Worm (Caenorhabditis elegans): ENCODE results near the gene ctl-1.
A peak's percentile ranks its signal among the peaks of the same experiment; 100 is the strongest.
"Not testable (repeated sequence)": the region's sequence is repeated elsewhere in the genome, so short reads cannot be mapped to it uniquely, and the experiment has no call there.

The ctl-1 gene

ce11 chrII:14349356-14349923 lies 43.4 kb upstream of the ctl-1 start, which contains the start of the genes Y54G11A.17, lin-7 and elof-1 (continued):
- TF ChIP-seq tra-1 (GFP tag; IDR thresholded peaks at IDR 0.05): no peak
- TF ChIP-seq nhr-28 (tag; optimal IDR thresholded peaks at IDR 0.05): peak; percentile 60
- TF ChIP-seq unc-130 (GFP tag; optimal IDR thresholded peaks at IDR 0.05): peak; percentile 73
- no peak for TF ChIP-seq sdz-12 (GFP tag; optimal IDR thresholded peaks at IDR 0.05)
- TF ChIP-seq ctbp-1 (GFP tag; IDR thresholded peaks at IDR 0.05): 0 out of 2 replicates have a peak, but pooled peaks have one; percentile 13
- TF ChIP-seq rbr-2 (tag; optimal IDR thresholded peaks at IDR 0.05): peak; percentile 76
- peak; percentile 56; the same call in 1 of the 2 replicates for TF ChIP-seq dmd-6 (GFP tag; IDR thresholded peaks at IDR 0.05)
- no peak for TF ChIP-seq fos-1 (tag; optimal IDR thresholded peaks at IDR 0.05)
- no peak for TF ChIP-seq lir-3 (tag; optimal IDR thresholded peaks at IDR 0.05)
- peak; percentile 78 for TF ChIP-seq fkh-10 (GFP tag; optimal IDR thresholded peaks at IDR 0.05)
- TF ChIP-seq ZK546.5 (tag; optimal IDR thresholded peaks at IDR 0.05): peak; percentile 46 to 95
- TF ChIP-seq lsy-2 (tag; optimal IDR thresholded peaks at IDR 0.05): peak; percentile 97 to 100
- no peak for TF ChIP-seq snpc-1.2 (GFP tag; IDR thresholded peaks at IDR 0.05)
- peak; percentile 92 for TF ChIP-seq mes-2 (tag; optimal IDR thresholded peaks at IDR 0.05; ENCODE audit: poor library complexity, severe bottlenecking)
- peak; percentile 89 for TF ChIP-seq nhr-42 (GFP tag; IDR thresholded peaks at IDR 0.05)
- peak; percentile 78 for TF ChIP-seq hmg-1.1 (GFP tag; IDR thresholded peaks at IDR 0.05)
- TF ChIP-seq ceh-20 (GFP tag; IDR thresholded peaks at IDR 0.05): peak; percentile 57; the same call in 1 of the 2 replicates
- peak; percentile 74 for TF ChIP-seq lin-13 (GFP tag; optimal IDR thresholded peaks at IDR 0.05)
- TF ChIP-seq duxl-1 (tag; optimal IDR thresholded peaks at IDR 0.05; ENCODE audit: poor library complexity): peak; percentile 32
- no peak for TF ChIP-seq egl-27 (tag; optimal IDR thresholded peaks at IDR 0.05)

ce11 chrII:14346243-14346642 lies 40.2 kb upstream of the ctl-1 start, which contains the start of gene Y54G11A.9:
TSS of gene Y54G11A.9 (minus strand) at chrII:14346438.
- peak in 1 of 2 experiments; percentile 56 for TF ChIP-seq unc-62 (GFP tag; optimal IDR thresholded peaks at IDR 0.05 in 1 of 2)
- not testable (repeated sequence) for TF ChIP-seq unc-62 (tag; optimal IDR thresholded peaks at IDR 0.05)

- TF ChIP-seq set-16 (GFP tag; IDR thresholded peaks at IDR 0.05): peak; percentile 31; the same call in 1 of the 2 replicates
- TF ChIP-seq Y48G9A.11 (GFP tag; IDR thresholded peaks at IDR 0.05): 0 out of 2 replicates have a peak, but pooled peaks have one; percentile 55
These were observed 38.1 kb upstream of the ctl-1 start, which contains the start of gene ddl-3 for ce11 chrII:14344166-14344565. TSS of gene ddl-3 (minus strand) at chrII:14344454.

- no peak for TF ChIP-seq spr-1 (tag; optimal IDR thresholded peaks at IDR 0.05)
- TF ChIP-seq mdt-29 (GFP tag; IDR thresholded peaks at IDR 0.05): no peak
- no peak for TF ChIP-seq nhr-76 (tag; optimal IDR thresholded peaks at IDR 0.05)
- peak; percentile 39; the same call in 1 of the 2 replicates for TF ChIP-seq lin-38 (GFP tag; IDR thresholded peaks at IDR 0.05)
- TF ChIP-seq lir-3 (tag; optimal IDR thresholded peaks at IDR 0.05): no peak
- no peak for TF ChIP-seq lin-29 (GFP tag; IDR thresholded peaks at IDR 0.05)
- TF ChIP-seq daf-19 (GFP tag; conservative IDR thresholded peaks at IDR 0.05): no peak
- TF ChIP-seq Y75B8A.6 (GFP tag; IDR thresholded peaks at IDR 0.05): no peak
- no peak for TF ChIP-seq F44E2.7 (GFP tag; IDR thresholded peaks at IDR 0.05)
- no peak for TF ChIP-seq unc-130 (GFP tag; optimal IDR thresholded peaks at IDR 0.05)
- no peak for TF ChIP-seq ztf-11 (tag; optimal IDR thresholded peaks at IDR 0.05)
- TF ChIP-seq ztf-7 (tag; optimal IDR thresholded peaks at IDR 0.05): no peak
- TF ChIP-seq ctbp-1 (GFP tag; IDR thresholded peaks at IDR 0.05): no peak
- no peak for TF ChIP-seq lin-39 (tag; optimal IDR thresholded peaks at IDR 0.05)
- TF ChIP-seq mes-2 (tag; optimal IDR thresholded peaks at IDR 0.05; ENCODE audit: poor library complexity, severe bottlenecking): peak; percentile 27
- no peak for TF ChIP-seq nhr-28 (tag; optimal IDR thresholded peaks at IDR 0.05)
- TF ChIP-seq nhr-10 (tag; optimal IDR thresholded peaks at IDR 0.05): no peak
- no peak for TF ChIP-seq lin-15B (tag; optimal IDR thresholded peaks at IDR 0.05)
These were observed 15.2 kb upstream of the ctl-1 start for ce11 chrII:14321225-14321624.

All from whole organism, L4 larva.